Worm (Caenorhabditis elegans): ENCODE results near the gene ist-1.

The ist-1 gene

DNA sequence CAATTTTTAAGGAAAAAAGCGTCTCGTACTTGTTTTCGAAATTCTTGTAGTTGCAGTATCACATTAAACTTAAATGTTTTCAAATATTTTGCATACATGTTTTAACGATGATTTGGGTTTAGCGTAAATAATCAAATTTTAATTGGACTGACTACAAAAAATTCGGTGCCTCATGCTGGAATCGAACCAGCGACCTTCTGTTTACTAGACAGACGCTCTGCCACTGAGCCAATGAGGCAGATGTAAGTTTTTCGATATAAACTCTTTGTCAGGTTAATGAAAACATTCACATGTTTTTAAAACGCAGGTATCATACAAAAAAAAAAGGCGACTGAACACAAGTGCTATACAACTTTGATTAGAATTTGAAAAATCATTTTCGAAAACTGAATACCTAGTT lies 50.4 kb downstream of the ist-1 start:
- TF ChIP-seq ref-1 (GFP tag; conservative IDR thresholded peaks at IDR 0.05) (no peak), cog-1 (tag; optimal IDR thresholded peaks at IDR 0.05) (no peak), T22C8.4 (GFP tag; IDR thresholded peaks at IDR 0.05) (no peak), med-1 (GFP tag; optimal IDR thresholded peaks at IDR 0.05; ENCODE audit: insufficient read depth) (no peak), klf-2 (GFP tag; conservative IDR thresholded peaks at IDR 0.05) (no peak), ztf-29 (GFP tag; IDR thresholded peaks at IDR 0.05) (no peak), flt-1 (GFP tag; IDR thresholded peaks at IDR 0.05) (no peak), tab-1 (GFP tag; IDR thresholded peaks at IDR 0.05) (no peak), ztf-23 (GFP tag; IDR thresholded peaks at IDR 0.05) (no peak)

DNA sequence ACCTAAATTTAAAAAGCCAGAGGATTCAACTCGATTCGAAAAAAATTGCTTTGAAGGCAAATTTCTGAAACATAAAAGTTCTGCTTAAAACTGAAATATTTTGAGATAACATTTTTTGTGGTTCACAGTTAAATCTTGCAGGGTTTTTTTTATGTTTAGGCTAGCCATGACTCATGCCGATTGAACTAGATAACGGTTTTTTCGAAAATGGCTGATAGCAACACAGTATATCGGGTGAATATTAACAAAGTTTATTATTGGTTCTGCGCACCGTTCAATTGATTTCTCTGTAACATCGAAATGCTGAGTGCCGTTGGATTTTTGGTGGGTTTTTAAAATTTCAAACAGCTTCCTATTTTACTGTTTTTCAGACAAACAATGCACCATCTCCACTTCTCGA lies 50.9 kb downstream of the ist-1 start, which contains the start of gene F43E12.1:
Gene F43E12.1, plus strand, starts transcription at position 301 of the 400 bp plus-strand sequence.
- TF ChIP-seq T22C8.4 (GFP tag; IDR thresholded peaks at IDR 0.05) (no peak), cog-1 (tag; optimal IDR thresholded peaks at IDR 0.05) (no peak), ztf-23 (GFP tag; IDR thresholded peaks at IDR 0.05) (no peak), flt-1 (GFP tag; IDR thresholded peaks at IDR 0.05) (no peak), tab-1 (GFP tag; IDR thresholded peaks at IDR 0.05) (no peak), ref-1 (GFP tag; conservative IDR thresholded peaks at IDR 0.05) (no peak), med-1 (GFP tag; optimal IDR thresholded peaks at IDR 0.05; ENCODE audit: insufficient read depth) (no peak), klf-2 (GFP tag; conservative IDR thresholded peaks at IDR 0.05) (no peak), ztf-29 (GFP tag; IDR thresholded peaks at IDR 0.05) (no peak)

DNA sequence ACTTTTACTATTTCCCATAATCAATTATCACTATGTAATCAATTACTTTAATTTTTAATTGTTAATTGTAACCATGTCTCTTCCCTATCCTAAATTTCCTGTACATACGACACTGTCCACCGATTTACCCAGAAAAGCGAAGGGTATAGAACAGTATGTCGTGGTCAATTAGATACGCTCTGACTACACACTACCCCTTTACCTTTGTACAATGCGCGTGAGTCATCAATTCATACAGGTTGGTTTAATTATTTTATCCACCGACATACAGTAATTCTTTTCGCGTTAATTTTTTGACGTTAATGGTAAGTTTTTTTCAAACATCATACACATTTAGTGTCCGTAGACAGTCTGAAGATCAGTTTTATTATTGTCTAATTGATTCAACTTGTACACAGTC lies 55.2 kb downstream of the ist-1 start:
- no peak for TF ChIP-seq tab-1 (GFP tag; IDR thresholded peaks at IDR 0.05)
- TF ChIP-seq T22C8.4 (GFP tag; IDR thresholded peaks at IDR 0.05) = no peak
- TF ChIP-seq med-1 (GFP tag; optimal IDR thresholded peaks at IDR 0.05; ENCODE audit: insufficient read depth) = no peak
- TF ChIP-seq ztf-29 (GFP tag; IDR thresholded peaks at IDR 0.05) = no peak
- no peak for TF ChIP-seq klf-2 (GFP tag; conservative IDR thresholded peaks at IDR 0.05)
- TF ChIP-seq ztf-23 (GFP tag; IDR thresholded peaks at IDR 0.05) = no peak; the same call in 1 of the 2 replicates
- no peak for TF ChIP-seq flt-1 (GFP tag; IDR thresholded peaks at IDR 0.05)
- TF ChIP-seq ref-1 (GFP tag; conservative IDR thresholded peaks at IDR 0.05) = no peak
- no peak for TF ChIP-seq cog-1 (tag; optimal IDR thresholded peaks at IDR 0.05)

DNA sequence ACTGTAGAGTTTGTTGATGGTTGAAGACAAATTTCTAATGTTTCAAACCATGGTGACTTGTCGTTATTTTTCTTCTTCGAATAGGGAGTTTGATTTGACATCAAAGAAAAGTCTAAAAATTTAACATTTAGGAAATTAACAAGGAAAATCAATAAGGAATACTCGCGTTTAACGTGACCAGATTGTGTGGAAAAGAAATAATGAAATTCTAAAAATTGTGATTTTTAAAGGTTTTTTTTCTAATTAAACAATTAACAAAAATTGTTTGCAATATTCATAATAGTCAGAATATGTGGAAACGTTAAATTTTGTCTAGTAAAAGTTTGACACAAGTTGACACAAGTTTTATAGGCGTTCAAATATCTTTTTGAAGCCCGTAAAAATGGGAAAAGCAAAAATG lies 61.2 kb downstream of the ist-1 start, which contains the start of gene C55B6.4:
Gene C55B6.4, minus strand, starts transcription at position 101 of the 400 bp plus-strand sequence.
- TF ChIP-seq ref-1 (GFP tag; conservative IDR thresholded peaks at IDR 0.05) (no peak), cog-1 (tag; optimal IDR thresholded peaks at IDR 0.05) (no peak), klf-2 (GFP tag; conservative IDR thresholded peaks at IDR 0.05) (no peak)
